Fruit fly (Drosophila melanogaster) whole organism, embryonic: ENCODE measurements around the gene Dlip1.

Experiments used
- ATbp ChIP-seq: fragments of 200-800 bp; sonication (Bioruptor generic); optimal IDR thresholded peaks from 2 replicates; lab custom pipeline; 2017; ENCODE audit warnings: missing biosample characterization, mild to moderate bottlenecking, missing genetic modification characterization, missing genetic modification reagents
- Ada2b ChIP-seq: fragments of 200-800 bp; sonication (Bioruptor generic); IDR thresholded peaks from 2 replicates; pipeline ENCODE4 v1.3.6; 2022; ENCODE audit warnings: missing biosample characterization, missing genetic modification characterization
- Bgb ChIP-seq: fragments of 200-800 bp; sonication (Bioruptor generic); IDR thresholded peaks from 2 replicates; pipeline ENCODE4 v1.3.6; 2022; ENCODE audit warnings: missing biosample characterization, missing genetic modification characterization; ENCODE audit not compliant: partially characterized antibody
- CG1024 ChIP-seq: fragments of 200-800 bp; sonication (Bioruptor generic); IDR thresholded peaks from 2 replicates; pipeline ENCODE4 v1.3.6; 2022; ENCODE audit warnings: missing biosample characterization, missing genetic modification characterization
- CG10321 ChIP-seq: fragments of 200-800 bp; sonication (Bioruptor generic); IDR thresholded peaks from 2 replicates; pipeline ENCODE4 v1.3.6; 2022; ENCODE audit warnings: missing biosample characterization, missing genetic modification characterization
- CG10543 ChIP-seq: fragments of 200-800 bp; sonication (Bioruptor generic); optimal IDR thresholded peaks from 3 replicates; lab custom pipeline; 2017; ENCODE audit warnings: missing biosample characterization, mild to moderate bottlenecking, missing genetic modification characterization, moderate library complexity
- CG11247 ChIP-seq: fragments of 200-800 bp; sonication (Bioruptor generic); IDR thresholded peaks from 2 replicates; pipeline ENCODE4 v1.3.6; 2022; ENCODE audit warnings: missing biosample characterization, missing genetic modification characterization
- CG11695 ChIP-seq: fragments of 200-800 bp; sonication (Bioruptor generic); IDR thresholded peaks from 3 replicates; pipeline ENCODE4 v1.3.6; 2022; ENCODE audit warnings: missing biosample characterization, missing genetic modification characterization
- CG11723 ChIP-seq: fragments of 200-800 bp; sonication (Bioruptor generic); optimal IDR thresholded peaks from 2 replicates; lab custom pipeline; 2017; ENCODE audit warnings: missing biosample characterization, mild to moderate bottlenecking, missing genetic modification characterization
- CG12659 ChIP-seq: fragments of 200-800 bp; sonication (Bioruptor generic); optimal IDR thresholded peaks from 3 replicates; lab custom pipeline; 2017; ENCODE audit warnings: mild to moderate bottlenecking, missing biosample characterization, missing genetic modification reagents, missing genetic modification characterization
- CG14965 ChIP-seq: fragments of 200-800 bp; sonication (Bioruptor generic); optimal IDR thresholded peaks from 2 replicates; lab custom pipeline; 2016; ENCODE audit warnings: missing biosample characterization, missing genetic modification characterization, borderline replicate concordance
- CG15696 ChIP-seq: fragments of 200-800 bp; sonication (Bioruptor generic); optimal IDR thresholded peaks from 2 replicates; lab custom pipeline; 2019; ENCODE audit warnings: missing biosample characterization, mild to moderate bottlenecking, missing genetic modification characterization, moderate library complexity
- CG1602 ChIP-seq: fragments of 200-800 bp; sonication (Bioruptor generic); optimal IDR thresholded peaks from 3 replicates; lab custom pipeline; 2016; ENCODE audit warnings: missing biosample characterization, missing genetic modification characterization
- CG16813 ChIP-seq: fragments of 200-800 bp; sonication (Bioruptor generic); IDR thresholded peaks from 3 replicates; pipeline ENCODE4 v1.3.6; 2022; ENCODE audit warnings: missing biosample characterization, missing genetic modification characterization; ENCODE audit not compliant: partially characterized antibody
- CG17361 ChIP-seq: fragments of 200-800 bp; sonication (Bioruptor generic); IDR thresholded peaks from 3 replicates; pipeline ENCODE4 v1.3.6; 2022; ENCODE audit warnings: missing biosample characterization, missing genetic modification characterization
- CG18262 ChIP-seq: fragments of 200-800 bp; optimal IDR thresholded peaks from 3 replicates; lab custom pipeline; 2019; ENCODE audit warnings: missing biosample characterization, mild to moderate bottlenecking, missing genetic modification characterization, moderate library complexity
- CG2116 ChIP-seq: fragments of 200-800 bp; sonication (Bioruptor generic); optimal IDR thresholded peaks from 3 replicates; lab custom pipeline; 2018; ENCODE audit warnings: missing biosample characterization, mild to moderate bottlenecking, missing genetic modification characterization
- CG34224 ChIP-seq: fragments of 200-800 bp; sonication (Bioruptor generic); IDR thresholded peaks from 3 replicates; pipeline ENCODE4 v1.3.6; 2022; ENCODE audit warnings: missing biosample characterization, missing genetic modification characterization; ENCODE audit not compliant: partially characterized antibody
- CG3726 ChIP-seq: fragments of 200-800 bp; sonication (Bioruptor generic); IDR thresholded peaks from 3 replicates; pipeline ENCODE4, ENCODE4 v1.3.6; 2022; ENCODE audit warnings: missing biosample characterization, missing genetic modification characterization
- CG43689 ChIP-seq: fragments of 200-800 bp; sonication (Bioruptor generic); IDR thresholded peaks from 2 replicates; pipeline ENCODE4 v1.3.6; 2022; ENCODE audit warnings: missing biosample characterization, missing genetic modification characterization
- CG8089 ChIP-seq: fragments of 200-800 bp; sonication (Bioruptor generic); optimal IDR thresholded peaks from 3 replicates; lab custom pipeline; 2016; ENCODE audit warnings: missing biosample characterization, missing genetic modification characterization
- CoRest ChIP-seq: fragments of 200-800 bp; sonication (Bioruptor generic); optimal IDR thresholded peaks from 3 replicates; lab custom pipeline; 2018; ENCODE audit warnings: missing biosample characterization, mild to moderate bottlenecking, missing genetic modification characterization, moderate library complexity
- E2f2 ChIP-seq: fragments of 200-800 bp; sonication (Bioruptor generic); IDR thresholded peaks from 2 replicates; pipeline ENCODE4 v1.3.6; 2022; ENCODE audit warnings: missing biosample characterization, missing genetic modification characterization
- Ets65A ChIP-seq: fragments of 200-800 bp; sonication (Bioruptor generic); peaks from one replicate; lab custom pipeline; 2016; ENCODE audit warnings: missing biosample characterization, missing genetic modification characterization
- Hr39 ChIP-seq: fragments of >200 bp; optimal IDR thresholded peaks from 2 replicates; lab custom pipeline; 2017
- Mad ChIP-seq: fragments of 200-800 bp; sonication (Bioruptor generic); optimal IDR thresholded peaks from 2 replicates; lab custom pipeline; 2016; ENCODE audit warnings: missing biosample characterization, missing genetic modification characterization
- Myb ChIP-seq: fragments of 200-800 bp; sonication (Bioruptor generic); optimal IDR thresholded peaks from 2 replicates; lab custom pipeline; 2016; ENCODE audit warnings: missing biosample characterization, missing genetic modification characterization
- Nf-YB ChIP-seq: fragments of 200-800 bp; sonication (Bioruptor generic); optimal IDR thresholded peaks from 3 replicates; lab custom pipeline; 2019; ENCODE audit warnings: missing biosample characterization, mild to moderate bottlenecking, missing genetic modification characterization, moderate library complexity
- Opbp ChIP-seq: fragments of 200-800 bp; sonication (Bioruptor generic); IDR thresholded peaks from 3 replicates; pipeline ENCODE4 v1.3.6; 2022; ENCODE audit warnings: missing biosample characterization, missing genetic modification characterization; ENCODE audit not compliant: partially characterized antibody
- Side ChIP-seq: fragments of 200-800 bp; sonication (Bioruptor generic); optimal IDR thresholded peaks from 2 replicates; lab custom pipeline; 2016; ENCODE audit warnings: missing biosample characterization, missing genetic modification characterization
- Sry-β ChIP-seq: fragments of 200-800 bp; sonication (Bioruptor generic); optimal IDR thresholded peaks from 2 replicates; lab custom pipeline; 2018; ENCODE audit warnings: missing biosample characterization, mild to moderate bottlenecking, missing genetic modification characterization, moderate library complexity
- ato ChIP-seq: fragments of 200-800 bp; sonication (Bioruptor generic); IDR thresholded peaks from 2 replicates; pipeline ENCODE4 v1.3.6; 2022; ENCODE audit warnings: missing biosample characterization, missing genetic modification characterization; ENCODE audit not compliant: partially characterized antibody
- br ChIP-seq: fragments of >200 bp; optimal IDR thresholded peaks from 2 replicates; lab custom pipeline; 2017
- corto ChIP-seq: fragments of 200-800 bp; sonication (Bioruptor generic); optimal IDR thresholded peaks from 2 replicates; lab custom pipeline; 2016; ENCODE audit warnings: missing biosample characterization, mild to moderate bottlenecking, missing genetic modification characterization, moderate library complexity
- crc ChIP-seq: fragments of 200-800 bp; sonication (Bioruptor generic); optimal IDR thresholded peaks from 2 replicates; lab custom pipeline; 2016; ENCODE audit warnings: missing biosample characterization, missing genetic modification characterization
- fru ChIP-seq: fragments of >200 bp; optimal IDR thresholded peaks from 2 replicates; lab custom pipeline; 2017
- gsb-n ChIP-seq: fragments of 200-800 bp; sonication (Bioruptor generic); optimal IDR thresholded peaks from 3 replicates; lab custom pipeline; 2018; ENCODE audit warnings: missing biosample characterization, mild to moderate bottlenecking, missing genetic modification characterization
- klu ChIP-seq: fragments of 200-800 bp; sonication (Bioruptor generic); IDR thresholded peaks from 2 replicates; pipeline ENCODE4 v1.3.6; 2022; ENCODE audit warnings: missing biosample characterization, missing genetic modification characterization
- lmd ChIP-seq: fragments of 200-800 bp; sonication (Bioruptor generic); IDR thresholded peaks from 2 replicates; pipeline ENCODE4 v1.3.6; 2022; ENCODE audit warnings: missing biosample characterization, missing genetic modification characterization
- nerfin-1 ChIP-seq: fragments of 200-800 bp; sonication (Bioruptor generic); optimal IDR thresholded peaks from 3 replicates; lab custom pipeline; 2019; ENCODE audit warnings: missing biosample characterization, mild to moderate bottlenecking, missing genetic modification characterization, moderate library complexity
- pnt ChIP-seq: fragments of 200-800 bp; sonication (Bioruptor generic); optimal IDR thresholded peaks from 3 replicates; lab custom pipeline; 2016; ENCODE audit warnings: missing biosample characterization, missing genetic modification characterization
- ro ChIP-seq: fragments of 200-800 bp; sonication (Bioruptor generic); IDR thresholded peaks from 2 replicates; pipeline ENCODE4 v1.3.6; 2022; ENCODE audit warnings: missing biosample characterization, missing genetic modification characterization
- scrt ChIP-seq: fragments of 200-800 bp; sonication (Bioruptor generic); optimal IDR thresholded peaks from 2 replicates; lab custom pipeline; 2018; ENCODE audit warnings: missing biosample characterization, mild to moderate bottlenecking, missing genetic modification characterization, moderate library complexity
- sim ChIP-seq: fragments of 200-800 bp; sonication (Bioruptor generic); IDR thresholded peaks from 2 replicates; pipeline ENCODE4 v1.3.6; 2022; ENCODE audit warnings: missing biosample characterization, missing genetic modification characterization
- sisA ChIP-seq: fragments of 200-800 bp; sonication (Bioruptor generic); IDR thresholded peaks from 2 replicates; pipeline ENCODE4 v1.3.6; 2022; ENCODE audit warnings: missing biosample characterization, missing genetic modification characterization
- ssp ChIP-seq: fragments of 200-800 bp; sonication (Bioruptor generic); IDR thresholded peaks from 2 replicates; pipeline ENCODE4 v1.3.6; 2022; ENCODE audit warnings: missing biosample characterization, missing genetic modification characterization
- sug ChIP-seq: fragments of 200-800 bp; optimal IDR thresholded peaks from 2 replicates; lab custom pipeline; 2019; ENCODE audit warnings: missing biosample characterization, mild to moderate bottlenecking, missing genetic modification characterization, moderate library complexity
- tap ChIP-seq: fragments of 200-800 bp; optimal IDR thresholded peaks from 3 replicates; lab custom pipeline; 2019; ENCODE audit warnings: missing biosample characterization, mild to moderate bottlenecking, missing genetic modification characterization, moderate library complexity
- unc-4 ChIP-seq: fragments of 200-800 bp; sonication (Bioruptor generic); IDR thresholded peaks from 2 replicates; pipeline ENCODE4 v1.3.6; 2022; ENCODE audit warnings: missing biosample characterization, missing genetic modification characterization; ENCODE audit not compliant: partially characterized antibody
- vfl ChIP-seq: fragments of 200-800 bp; sonication (Bioruptor generic); optimal IDR thresholded peaks from 2 replicates; lab custom pipeline; 2016; ENCODE audit warnings: missing biosample characterization, missing genetic modification characterization
- vvl ChIP-seq: fragments of 200-800 bp; sonication (Bioruptor generic); IDR thresholded peaks from 2 replicates; pipeline ENCODE4 v1.3.6; 2022; ENCODE audit warnings: missing biosample characterization, missing genetic modification characterization
- zfh2 ChIP-seq: fragments of 200-800 bp; sonication (Bioruptor generic); optimal IDR thresholded peaks from 2 replicates; lab custom pipeline; 2016; ENCODE audit warnings: missing biosample characterization, missing genetic modification characterization

Dlip1 gene

dm6 chrX:9119671-9120364 lies 38.6 kb upstream of the Dlip1 start (continued):
- TF ChIP-seq CG18262 (tag; lab: Kevin White, UChicago) (peak; percentile 58), crc (GFP tag; lab: Kevin White, UChicago) (no peak), scrt (GFP tag; lab: Kevin White, UChicago) (no peak), br (no peak), CG14965 (no peak), CG11723 (no peak), Opbp (GFP tag; lab: Robert Waterston, UW) (no peak), CG1024 (GFP tag; lab: Robert Waterston, UW) (no peak), gsb-n (tag; lab: Kevin White, UChicago) (no peak), ssp (no peak), tap (tag; lab: Kevin White, UChicago) (no peak), CG2116 (GFP tag; lab: Kevin White, UChicago) (no peak), ro (no peak), CG11695 (GFP tag; lab: Robert Waterston, UW) (no peak), Ada2b (GFP tag; lab: Robert Waterston, UW) (no peak), CoRest (peak; percentile 46), Myb (GFP tag; lab: Kevin White, UChicago) (peak; percentile 6), Side (GFP tag; lab: Kevin White, UChicago) (no peak), Mad (no peak), sisA (GFP tag; lab: Robert Waterston, UW) (peak; percentile 32; the same call in 1 of the 2 replicates), klu (GFP tag; lab: Robert Waterston, UW) (no peak), CG3726 (GFP tag; lab: Robert Waterston, UW) (no peak), Nf-YB (GFP tag; lab: Kevin White, UChicago) (no peak), E2f2 (no peak), sug (tag; lab: Kevin White, UChicago) (no peak), sim (no peak), CG16813 (GFP tag; lab: Robert Waterston, UW) (no peak), Sry-β (GFP tag; lab: Kevin White, UChicago) (no peak), corto (GFP tag; lab: Kevin White, UChicago) (no peak), CG10321 (GFP tag; lab: Robert Waterston, UW) (no peak), CG12659 (GFP tag; lab: Kevin White, UChicago) (peak; percentile 15), CG43689 (GFP tag; lab: Robert Waterston, UW) (no peak), fru (no peak), CG11247 (no peak), unc-4 (GFP tag; lab: Robert Waterston, UW) (no peak), CG8089 (GFP tag; lab: Kevin White, UChicago) (no peak), CG15696 (tag; lab: Kevin White, UChicago) (no peak), pnt (GFP tag; lab: Kevin White, UChicago) (no peak), CG34224 (GFP tag; lab: Robert Waterston, UW) (no peak), nerfin-1 (peak; percentile 15), vfl (no peak), zfh2 (GFP tag; lab: Kevin White, UChicago) (no peak), CG10543 (GFP tag; lab: Kevin White, UChicago) (no peak), Ets65A (GFP tag; lab: Kevin White, UChicago) (peak; percentile 80), ATbp (GFP tag; lab: Kevin White, UChicago) (no peak), vvl (GFP tag; lab: Robert Waterston, UW) (no peak; the same call in 1 of the 2 replicates), CG1602 (GFP tag; lab: Kevin White, UChicago) (no peak), Bgb (GFP tag; lab: Robert Waterston, UW) (no peak), ato (no peak), Hr39 (lab: Kevin White, UChicago) (no peak), CG17361 (peak; percentile 49; the same call in 2 of the 3 replicates), lmd (GFP tag; lab: Robert Waterston, UW) (peak; percentile 44)
